Worm (Caenorhabditis elegans) whole organism, young adult: ENCODE results near the gene vps-54.

Experiments used
- B0019.2 ChIP-seq: fragments of 200-800 bp; sonication (Bioruptor generic); conservative IDR thresholded peaks from 2 replicates; pipeline ENCODE4 v1.3.6; 2022; ENCODE audit warnings: missing genetic modification reagents, missing genetic modification characterization, missing compliant biosample characterization
- B0261.1 ChIP-seq: sonication (generic microtip); optimal IDR thresholded peaks from 2 replicates; lab custom pipeline; 2016; ENCODE audit warnings: mild to moderate bottlenecking, missing genetic modification characterization, moderate library complexity, missing compliant biosample characterization
- C17E4.6 ChIP-seq: fragments of 200-800 bp; sonication (Bioruptor generic); IDR thresholded peaks from 2 replicates; pipeline ENCODE4 v1.3.6; 2022; ENCODE audit warnings: missing genetic modification reagents, missing genetic modification characterization, missing compliant biosample characterization
- D2030.7 ChIP-seq: fragments of 200-800 bp; sonication (Bioruptor generic); IDR thresholded peaks from 2 replicates; pipeline ENCODE4 v1.3.6; 2022; ENCODE audit warnings: missing genetic modification reagents, missing genetic modification characterization, missing compliant biosample characterization
- F33H1.4 ChIP-seq: fragments of 200-800 bp; sonication (Bioruptor generic); IDR thresholded peaks from 2 replicates; pipeline ENCODE4 v1.3.6; 2022; ENCODE audit warnings: missing genetic modification reagents, missing genetic modification characterization, missing compliant biosample characterization
- F52B5.7 ChIP-seq: sonication (generic microtip); optimal IDR thresholded peaks from 2 replicates; lab custom pipeline; 2016; ENCODE audit warnings: mild to moderate bottlenecking, missing genetic modification characterization, missing compliant biosample characterization
- F57A8.1 ChIP-seq: fragments of 200-800 bp; sonication (Bioruptor generic); optimal IDR thresholded peaks from 2 replicates; lab custom pipeline; 2018; ENCODE audit warnings: mild to moderate bottlenecking, missing genetic modification characterization, moderate library complexity, missing compliant biosample characterization
- F57C9.4 ChIP-seq: sonication (generic microtip); optimal IDR thresholded peaks from 2 replicates; lab custom pipeline; 2017; ENCODE audit warnings: mild to moderate bottlenecking, missing genetic modification characterization, missing compliant biosample characterization
- K11D2.4 ChIP-seq: fragments of 200-800 bp; sonication (Bioruptor generic); IDR thresholded peaks from 2 replicates; pipeline ENCODE4 v1.3.6; 2022; ENCODE audit warnings: missing genetic modification reagents, missing genetic modification characterization, missing compliant biosample characterization
- Y53G8AR.9 ChIP-seq: fragments of 200-800 bp; sonication (Bioruptor generic); conservative IDR thresholded peaks from 2 replicates; pipeline ENCODE4 v1.3.6; 2022; ENCODE audit warnings: missing genetic modification reagents, missing genetic modification characterization, missing compliant biosample characterization
- Y56A3A.18 ChIP-seq: fragments of 200-800 bp; sonication (Bioruptor generic); IDR thresholded peaks from 2 replicates; pipeline ENCODE4 v1.3.6; 2022; ENCODE audit warnings: missing genetic modification reagents, missing genetic modification characterization, missing compliant biosample characterization
- ama-1 ChIP-seq, 3 experiments: fragments of 150-350 bp in 1 of 3; sonication (generic microtip) in 2 of 3; optimal IDR thresholded peaks; 2 replicates each; lab custom pipeline; 2014 to 2018; ENCODE audit warnings: missing biosample characterization in 2 of 3, missing genetic modification characterization in 2 of 3, missing genetic modification reagents in 2 of 3
- aptf-2 ChIP-seq: fragments of 200-800 bp; sonication (Bioruptor generic); conservative IDR thresholded peaks from 2 replicates; pipeline ENCODE4 v1.3.6; 2022; ENCODE audit warnings: missing genetic modification reagents, missing genetic modification characterization, missing compliant biosample characterization
- atf-7 ChIP-seq: sonication (generic microtip); optimal IDR thresholded peaks from 2 replicates; lab custom pipeline; 2017; ENCODE audit warnings: mild to moderate bottlenecking, missing genetic modification characterization, missing compliant biosample characterization
- athp-1 ChIP-seq: sonication (generic microtip); optimal IDR thresholded peaks from 2 replicates; lab custom pipeline; 2017; ENCODE audit warnings: mild to moderate bottlenecking, missing genetic modification characterization, missing compliant biosample characterization
- attf-3 ChIP-seq: fragments of 200-800 bp; sonication (Bioruptor generic); conservative IDR thresholded peaks from 2 replicates; pipeline ENCODE4 v1.3.6; 2022; ENCODE audit warnings: missing genetic modification reagents, missing genetic modification characterization, missing compliant biosample characterization
- attf-6 ChIP-seq: fragments of 200-800 bp; sonication (Bioruptor generic); IDR thresholded peaks from 2 replicates; pipeline ENCODE4 v1.3.6; 2022; ENCODE audit warnings: missing genetic modification reagents, missing genetic modification characterization, missing compliant biosample characterization
- die-1 ChIP-seq: sonication (generic microtip); optimal IDR thresholded peaks from 2 replicates; lab custom pipeline; 2016; ENCODE audit warnings: missing genotype, mild to moderate bottlenecking, missing genetic modification characterization, missing compliant biosample characterization
- dpff-1 ChIP-seq: sonication (generic microtip); optimal IDR thresholded peaks from 2 replicates; lab custom pipeline; 2017; ENCODE audit warnings: mild to moderate bottlenecking, missing genetic modification characterization, missing compliant biosample characterization
- dpl-1 ChIP-seq: fragments of 150-350 bp; optimal IDR thresholded peaks from 2 replicates; lab custom pipeline; 2014; ENCODE audit warnings: missing biosample characterization, missing genetic modification reagents, missing genetic modification characterization
- efl-1 ChIP-seq: fragments of 150-350 bp; optimal IDR thresholded peaks from 2 replicates; lab custom pipeline; 2014; ENCODE audit warnings: missing biosample characterization, missing genetic modification reagents, missing genetic modification characterization
- hmg-1.2 ChIP-seq: fragments of 200-800 bp; sonication (Bioruptor generic); IDR thresholded peaks from 2 replicates; pipeline ENCODE4 v1.3.6; 2022; ENCODE audit warnings: missing genetic modification reagents, missing genetic modification characterization, missing compliant biosample characterization
- lin-54 ChIP-seq: fragments of 200-800 bp; sonication (Bioruptor generic); optimal IDR thresholded peaks from 2 replicates; lab custom pipeline; 2018; ENCODE audit warnings: mild to moderate bottlenecking, missing genetic modification characterization, missing compliant biosample characterization
- lsy-27 ChIP-seq: sonication (generic microtip); optimal IDR thresholded peaks from 2 replicates; lab custom pipeline; 2017; ENCODE audit warnings: missing genetic modification characterization, mild to moderate bottlenecking, missing compliant biosample characterization, antibody characterized with exemption, missing genotype, borderline replicate concordance; ENCODE audit not compliant: insufficient read depth
- madf-10 ChIP-seq: sonication (generic microtip); optimal IDR thresholded peaks from 2 replicates; lab custom pipeline; 2016; ENCODE audit warnings: mild to moderate bottlenecking, missing genetic modification characterization, missing compliant biosample characterization
- madf-6 ChIP-seq: fragments of 200-800 bp; sonication (Bioruptor generic); IDR thresholded peaks from 2 replicates; pipeline ENCODE4 v1.3.6; 2022; ENCODE audit warnings: missing genetic modification reagents, missing genetic modification characterization, missing compliant biosample characterization
- mel-28 ChIP-seq: sonication (generic microtip); optimal IDR thresholded peaks from 2 replicates; lab custom pipeline; 2016; ENCODE audit warnings: borderline replicate concordance, mild to moderate bottlenecking, missing genetic modification characterization, missing compliant biosample characterization
- mxl-1 ChIP-seq: sonication (generic microtip); optimal IDR thresholded peaks from 2 replicates; lab custom pipeline; 2016; ENCODE audit warnings: missing genetic modification characterization, missing compliant biosample characterization
- nfyb-1 ChIP-seq: fragments of 200-800 bp; sonication (Bioruptor generic); IDR thresholded peaks from 2 replicates; pipeline ENCODE4 v1.3.6; 2022; ENCODE audit warnings: missing genetic modification reagents, missing genetic modification characterization, missing compliant biosample characterization
- nhr-27 ChIP-seq: fragments of 200-800 bp; sonication (Bioruptor generic); optimal IDR thresholded peaks from 2 replicates; lab custom pipeline; 2018; ENCODE audit warnings: mild to moderate bottlenecking, missing genetic modification characterization, moderate library complexity, missing compliant biosample characterization
- nhr-80 ChIP-seq: sonication (generic microtip); optimal IDR thresholded peaks from 2 replicates; lab custom pipeline; 2016; ENCODE audit warnings: missing genetic modification characterization, missing compliant biosample characterization
- rpc-1 ChIP-seq, 2 experiments: fragments of 150-350 bp in 1 of 2; sonication (generic microtip) in 1 of 2; optimal IDR thresholded peaks; 2 replicates each; lab custom pipeline; 2014 to 2018; ENCODE audit warnings: missing biosample characterization in 1 of 2, missing genetic modification characterization in 1 of 2, missing genetic modification reagents in 1 of 2, missing genotype in 1 of 2
- snpc-1.1 ChIP-seq: sonication (generic microtip); optimal IDR thresholded peaks from 2 replicates; lab custom pipeline; 2017; ENCODE audit warnings: missing genetic modification characterization, mild to moderate bottlenecking, missing compliant biosample characterization, antibody characterized with exemption, moderate library complexity, missing genotype, missing genetic modification reagents; ENCODE audit not compliant: insufficient read depth
- snpc-1.3 ChIP-seq: sonication (generic microtip); optimal IDR thresholded peaks from 2 replicates; lab custom pipeline; 2017; ENCODE audit warnings: missing genetic modification characterization, mild to moderate bottlenecking, missing compliant biosample characterization, antibody characterized with exemption, moderate library complexity, missing genotype, missing genetic modification reagents; ENCODE audit not compliant: insufficient read depth
- sptf-2 ChIP-seq: fragments of 200-800 bp; sonication (Bioruptor generic); optimal IDR thresholded peaks from 2 replicates; lab custom pipeline; 2018; ENCODE audit warnings: mild to moderate bottlenecking, missing genetic modification characterization, missing compliant biosample characterization
- tlf-1 ChIP-seq: fragments of 200-800 bp; sonication (Bioruptor generic); optimal IDR thresholded peaks from 2 replicates; lab custom pipeline; 2018; ENCODE audit warnings: mild to moderate bottlenecking, missing genetic modification characterization, missing compliant biosample characterization
- zfh-2 ChIP-seq: fragments of 200-800 bp; sonication (Bioruptor generic); conservative IDR thresholded peaks from 2 replicates; pipeline ENCODE4 v1.3.6; 2022; ENCODE audit warnings: missing genetic modification reagents, missing genetic modification characterization, missing compliant biosample characterization
- ztf-18 ChIP-seq: sonication (generic microtip); optimal IDR thresholded peaks from 2 replicates; lab custom pipeline; 2016; ENCODE audit warnings: missing genotype, mild to moderate bottlenecking, missing genetic modification characterization, missing compliant biosample characterization
- ztf-28 ChIP-seq: fragments of 200-800 bp; sonication (Bioruptor generic); IDR thresholded peaks from 2 replicates; pipeline ENCODE4 v1.3.6; 2022; ENCODE audit warnings: missing genetic modification reagents, missing genetic modification characterization, missing compliant biosample characterization
- ztf-6 ChIP-seq: fragments of 200-800 bp; sonication (Bioruptor generic); IDR thresholded peaks from 2 replicates; pipeline ENCODE4 v1.3.6; 2022; ENCODE audit warnings: missing genetic modification reagents, missing genetic modification characterization, missing compliant biosample characterization

Gene vps-54

DNA sequence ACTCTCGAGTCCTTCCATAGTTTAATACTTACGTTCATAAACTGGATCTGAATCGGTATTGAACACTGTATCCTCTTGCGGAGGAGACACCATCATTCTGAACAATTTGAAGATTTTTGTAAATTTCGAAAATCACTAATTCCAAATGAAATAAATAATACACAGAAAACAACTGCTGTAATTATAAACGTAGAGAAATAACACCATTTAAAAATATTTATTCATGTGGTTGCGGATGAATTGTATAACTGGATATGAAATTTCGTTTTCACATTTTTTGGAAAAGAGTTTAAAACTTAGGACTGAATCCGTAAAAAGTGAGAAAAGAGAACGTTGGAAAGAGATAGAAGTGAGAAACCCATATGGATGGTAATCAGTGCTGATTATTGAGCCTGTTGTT, 2.0 kb upstream of the vps-54 start, which contains the start of gene mics-1:
Gene mics-1 (minus strand): TSS at position 101 of the 400 bp plus-strand sequence.
- TF ChIP-seq snpc-1.1 (tag; lab: Kevin White, UChicago) (no peak), zfh-2 (GFP tag; lab: Robert Waterston, UW) (no peak), Y53G8AR.9 (GFP tag; lab: Robert Waterston, UW) (0 out of 2 replicates have a peak, but pooled peaks have one; percentile 33)

ce11 chrV:10574197-10574596, 2.0 kb downstream of the vps-54 start:
- no peak for TF ChIP-seq B0261.1 (tag; lab: Kevin White, UChicago)
- no peak for TF ChIP-seq dpff-1 (tag; lab: Kevin White, UChicago)
- TF ChIP-seq ztf-18, result no peak
- TF ChIP-seq F33H1.4 (GFP tag; lab: Robert Waterston, UW), result no peak
- no peak for TF ChIP-seq lsy-27
- no peak for TF ChIP-seq attf-3 (GFP tag; lab: Robert Waterston, UW)

DNA sequence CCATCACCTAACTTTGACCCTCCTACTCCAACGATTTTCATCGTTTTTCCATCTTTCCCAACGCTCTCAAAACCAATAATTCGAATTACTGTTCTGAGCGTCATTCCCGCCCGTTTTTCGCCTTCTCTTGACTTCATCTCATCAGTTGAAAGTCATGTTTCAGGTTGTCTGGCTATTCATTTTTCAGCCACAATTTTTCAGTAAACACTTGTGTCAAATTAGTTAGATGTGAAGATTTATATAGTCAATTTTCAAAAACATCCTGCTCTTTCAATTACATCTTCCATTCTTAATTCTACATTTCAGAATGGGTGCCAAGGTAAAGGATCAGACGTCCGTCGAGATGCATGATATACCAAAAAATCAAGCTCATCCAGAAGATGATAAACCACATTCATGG, 3.6 kb downstream of the vps-54 start, which contains the start of gene del-6:
Gene del-6 (plus strand): TSS at position 301 of the 400 bp plus-strand sequence.
- TF ChIP-seq B0261.1 (tag; lab: Kevin White, UChicago) (no peak), tlf-1 (GFP tag; lab: Kevin White, UChicago) (no peak), lin-54 (GFP tag; lab: Kevin White, UChicago) (no peak), snpc-1.3 (tag; lab: Kevin White, UChicago) (no peak), mel-28 (tag; lab: Kevin White, UChicago) (no peak), madf-6 (GFP tag; lab: Robert Waterston, UW) (no peak), hmg-1.2 (GFP tag; lab: Robert Waterston, UW) (no peak), nhr-80 (tag; lab: Kevin White, UChicago) (no peak), rpc-1 (optimal IDR thresholded peaks at IDR 0.05; lab: Kevin White, UChicago) (no peak), rpc-1 (tag; optimal IDR thresholded peaks at IDR 0.05; lab: Kevin White, UChicago) (no peak), nfyb-1 (GFP tag; lab: Robert Waterston, UW) (no peak), ztf-6 (GFP tag; lab: Robert Waterston, UW) (no peak), B0019.2 (GFP tag; lab: Robert Waterston, UW) (no peak), F57C9.4 (tag; lab: Kevin White, UChicago) (no peak)

- TF ChIP-seq die-1 (no peak), F52B5.7 (no peak), C17E4.6 (no peak), athp-1 (tag; lab: Kevin White, UChicago) (no peak), zfh-2 (GFP tag; lab: Robert Waterston, UW) (no peak), ztf-28 (GFP tag; lab: Robert Waterston, UW) (no peak)
These were observed 4.7 kb downstream of the vps-54 start for ce11 chrV:10571523-10571922.

DNA sequence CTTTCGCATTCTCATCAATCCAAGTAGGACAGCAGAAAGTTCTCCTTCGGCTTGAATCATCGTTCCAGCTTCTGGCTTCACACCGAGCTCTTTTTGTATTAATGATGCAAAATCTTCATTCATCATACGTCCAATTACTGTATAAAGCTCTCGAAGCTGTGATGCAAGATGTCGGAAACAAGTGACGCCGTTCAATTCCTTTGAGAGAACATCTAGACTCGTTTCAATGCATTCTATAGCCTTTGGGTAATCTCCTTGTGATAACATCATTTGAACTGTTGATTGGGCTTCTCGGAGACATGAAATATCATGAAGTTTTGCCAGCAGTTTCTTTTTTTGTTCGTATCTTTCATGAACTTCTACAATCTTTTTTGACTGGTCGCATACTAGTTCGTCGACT, 7.7 kb downstream of the vps-54 start:
- TF ChIP-seq madf-6 (GFP tag; lab: Robert Waterston, UW), result no peak
- TF ChIP-seq K11D2.4 (GFP tag; lab: Robert Waterston, UW), result no peak
- TF ChIP-seq attf-6 (GFP tag; lab: Robert Waterston, UW), result no peak
- no peak for TF ChIP-seq dpff-1 (tag; lab: Kevin White, UChicago)
- no peak for TF ChIP-seq dpl-1 (GFP tag; lab: Kevin White, UChicago)
- no peak for TF ChIP-seq zfh-2 (GFP tag; lab: Robert Waterston, UW)
- no peak for TF ChIP-seq nhr-27
- no peak for TF ChIP-seq hmg-1.2 (GFP tag; lab: Robert Waterston, UW)
- no peak for TF ChIP-seq aptf-2 (GFP tag; lab: Robert Waterston, UW)
- no peak for TF ChIP-seq mxl-1 (tag; lab: Kevin White, UChicago)
- no peak for TF ChIP-seq ama-1 (optimal IDR thresholded peaks at IDR 0.05; lab: Kevin White, UChicago)
- no peak for TF ChIP-seq ama-1 (GFP tag; optimal IDR thresholded peaks at IDR 0.05; lab: Kevin White, UChicago)
- TF ChIP-seq D2030.7 (GFP tag; lab: Robert Waterston, UW), result no peak
- TF ChIP-seq sptf-2, result no peak
- no peak for TF ChIP-seq Y56A3A.18 (GFP tag; lab: Robert Waterston, UW)
- no peak for TF ChIP-seq F57A8.1 (GFP tag; lab: Kevin White, UChicago)
- no peak for TF ChIP-seq efl-1 (GFP tag; lab: Kevin White, UChicago)
- TF ChIP-seq madf-10 (tag; lab: Kevin White, UChicago), result no peak
- TF ChIP-seq atf-7 (tag; lab: Kevin White, UChicago), result no peak
